Worm (Caenorhabditis elegans) whole organism, midembryonic: ENCODE measurements around the gene C40C9.3.

Source experiments
- T22C8.4 ChIP-seq: fragments of 200-800 bp; sonication (Bioruptor generic); IDR thresholded peaks from 2 replicates; pipeline ENCODE4 v1.3.6; 2022; ENCODE audit warnings: missing genetic modification characterization, missing compliant biosample characterization
- cog-1 ChIP-seq: sonication (generic microtip); optimal IDR thresholded peaks from 2 replicates; lab custom pipeline; 2016; ENCODE audit warnings: missing genetic modification characterization, missing compliant biosample characterization
- flt-1 ChIP-seq: fragments of 200-800 bp; sonication (Bioruptor generic); IDR thresholded peaks from 2 replicates; pipeline ENCODE4 v1.3.6; 2022; ENCODE audit warnings: missing genetic modification characterization, missing compliant biosample characterization
- klf-2 ChIP-seq: fragments of 200-800 bp; sonication (Bioruptor generic); conservative IDR thresholded peaks from 2 replicates; pipeline ENCODE4 v1.3.6; 2022; ENCODE audit warnings: missing genetic modification reagents, missing genetic modification characterization, missing compliant biosample characterization
- med-1 ChIP-seq: sonication (generic microtip); optimal IDR thresholded peaks from 2 replicates; lab custom pipeline; 2017; ENCODE audit warnings: missing genetic modification characterization, mild to moderate bottlenecking, missing compliant biosample characterization, antibody characterized with exemption, missing genetic modification reagents; ENCODE audit not compliant: insufficient read depth
- ref-1 ChIP-seq: fragments of 200-800 bp; sonication (Bioruptor generic); conservative IDR thresholded peaks from 2 replicates; pipeline ENCODE4 v1.3.6; 2022; ENCODE audit warnings: missing genetic modification reagents, missing genetic modification characterization, missing compliant biosample characterization
- tab-1 ChIP-seq: fragments of 200-800 bp; sonication (Bioruptor generic); IDR thresholded peaks from 2 replicates; pipeline ENCODE4 v1.3.6; 2022; ENCODE audit warnings: missing genetic modification characterization, missing compliant biosample characterization
- ztf-23 ChIP-seq: fragments of 200-800 bp; sonication (Bioruptor generic); IDR thresholded peaks from 2 replicates; pipeline ENCODE4 v1.3.6; 2022; ENCODE audit warnings: missing genetic modification reagents, missing genetic modification characterization, missing compliant biosample characterization
- ztf-29 ChIP-seq: fragments of 200-800 bp; sonication (Bioruptor generic); IDR thresholded peaks from 2 replicates; pipeline ENCODE4 v1.3.6; 2022; ENCODE audit warnings: missing genetic modification reagents, missing genetic modification characterization, missing compliant biosample characterization

Gene C40C9.3

ce11 chrX:13668728-13669127 is 21.3 kb downstream of the C40C9.3 start, which contains the start of gene C04A11.2:
Gene C04A11.2 (minus strand): TSS chrX:13668828.
- TF ChIP-seq ztf-29: no peak

DNA sequence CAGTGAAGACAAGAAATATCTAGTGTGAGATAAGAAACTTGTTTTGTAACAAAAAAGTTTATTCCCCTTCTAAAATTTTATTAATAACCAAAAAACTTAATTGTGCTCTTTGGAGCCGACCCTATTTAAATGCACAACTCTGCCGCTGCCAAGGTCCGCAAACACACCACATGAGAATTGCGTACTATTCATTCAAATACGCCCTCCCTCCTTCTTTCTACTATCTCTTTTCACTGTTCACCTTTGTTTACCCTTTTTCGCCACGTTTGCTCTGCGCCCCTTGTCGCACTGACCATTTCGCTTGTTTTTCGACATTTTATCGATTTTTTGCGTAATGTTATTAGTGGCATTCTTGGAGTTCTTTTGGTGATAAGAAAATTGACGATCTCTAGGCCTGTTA is 22.2 kb downstream of the C40C9.3 start:
- peak; percentile 61 for TF ChIP-seq T22C8.4
- TF ChIP-seq cog-1: peak; percentile 9
- no peak for TF ChIP-seq klf-2 (GFP tag; lab: Robert Waterston, UW)
- TF ChIP-seq ztf-23 (GFP tag; lab: Robert Waterston, UW): no peak
- TF ChIP-seq flt-1: 0 out of 2 replicates have a peak, but pooled peaks have one; percentile 46
- TF ChIP-seq med-1 (GFP tag; lab: Kevin White, UChicago): no peak
- no peak for TF ChIP-seq ref-1 (GFP tag; lab: Robert Waterston, UW)
- no peak for TF ChIP-seq ztf-29

- TF ChIP-seq ztf-23 (GFP tag; lab: Robert Waterston, UW) (no peak), ztf-29 (no peak), T22C8.4 (no peak), ref-1 (GFP tag; lab: Robert Waterston, UW) (no peak), klf-2 (GFP tag; lab: Robert Waterston, UW) (no peak), flt-1 (no peak), tab-1 (GFP tag; lab: Robert Waterston, UW) (no peak), cog-1 (no peak), med-1 (GFP tag; lab: Kevin White, UChicago) (no peak)
Measured at ce11 chrX:13670966-13671365, 23.6 kb downstream of the C40C9.3 start.

DNA sequence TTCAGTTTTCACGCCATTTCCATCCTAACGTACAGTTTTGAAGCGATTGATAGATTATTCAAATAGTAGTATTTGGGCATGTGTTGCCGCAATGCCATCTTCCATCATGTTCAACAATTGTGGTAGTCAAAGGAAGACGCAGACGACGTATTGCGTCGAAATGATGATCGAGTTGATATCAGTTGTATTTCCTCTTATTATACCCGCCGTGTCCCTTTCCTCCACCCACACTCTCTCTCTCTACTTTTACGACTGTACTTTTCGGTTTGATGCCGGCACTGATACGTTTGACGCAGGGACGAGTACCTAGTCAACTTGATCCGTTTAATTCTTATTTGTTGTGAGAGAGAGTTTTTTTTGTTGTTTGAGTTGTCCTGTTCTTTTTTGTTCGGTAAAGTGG is 25.2 kb downstream of the C40C9.3 start:
- TF ChIP-seq klf-2 (GFP tag; lab: Robert Waterston, UW): no peak
- TF ChIP-seq ztf-29: no peak
- no peak for TF ChIP-seq flt-1
- TF ChIP-seq T22C8.4: no peak
- no peak for TF ChIP-seq ztf-23 (GFP tag; lab: Robert Waterston, UW)
- no peak for TF ChIP-seq cog-1
- no peak for TF ChIP-seq tab-1 (GFP tag; lab: Robert Waterston, UW)
- no peak for TF ChIP-seq med-1 (GFP tag; lab: Kevin White, UChicago)

- TF ChIP-seq flt-1 (0 out of 2 replicates have a peak, but pooled peaks have one; percentile 7), klf-2 (GFP tag; lab: Robert Waterston, UW) (no peak), tab-1 (GFP tag; lab: Robert Waterston, UW) (no peak), ztf-23 (GFP tag; lab: Robert Waterston, UW) (no peak)
Measured at ce11 chrX:13675444-13675843, 28.0 kb downstream of the C40C9.3 start.

DNA sequence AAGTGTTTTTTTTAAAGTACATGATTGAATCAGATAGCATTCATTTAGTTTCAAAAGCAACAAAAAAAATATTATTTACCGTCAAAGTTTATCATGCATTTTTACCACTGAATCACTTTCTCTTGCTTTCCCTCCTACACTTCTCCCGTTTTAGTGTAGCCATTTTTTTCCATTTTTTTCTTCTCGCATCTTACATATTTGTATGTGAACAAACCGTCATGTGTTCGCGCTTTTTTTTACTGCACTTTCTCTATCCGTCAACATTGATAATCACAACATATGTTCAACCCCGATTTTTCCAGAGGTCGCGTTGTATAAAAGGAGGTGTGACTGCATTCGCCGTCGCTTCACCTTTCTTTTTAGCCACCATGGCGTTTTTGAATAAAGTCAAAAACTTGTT is 29.5 kb downstream of the C40C9.3 start, which contains the start of gene gck-4:
Gene gck-4, plus strand, starts transcription at position 301 of the 400 bp plus-strand sequence.
- TF ChIP-seq ztf-23 (GFP tag; lab: Robert Waterston, UW): no peak
- TF ChIP-seq tab-1 (GFP tag; lab: Robert Waterston, UW): no peak
- no peak for TF ChIP-seq ref-1 (GFP tag; lab: Robert Waterston, UW)
- TF ChIP-seq flt-1: no peak
- no peak for TF ChIP-seq klf-2 (GFP tag; lab: Robert Waterston, UW)
- no peak for TF ChIP-seq med-1 (GFP tag; lab: Kevin White, UChicago)
- TF ChIP-seq ztf-29: no peak
- TF ChIP-seq cog-1: no peak
- no peak for TF ChIP-seq T22C8.4

- no peak for TF ChIP-seq T22C8.4
- no peak for TF ChIP-seq flt-1
- TF ChIP-seq ztf-23 (GFP tag; lab: Robert Waterston, UW): no peak
- TF ChIP-seq cog-1: no peak
- TF ChIP-seq klf-2 (GFP tag; lab: Robert Waterston, UW): no peak
- no peak for TF ChIP-seq ref-1 (GFP tag; lab: Robert Waterston, UW)
- no peak for TF ChIP-seq med-1 (GFP tag; lab: Kevin White, UChicago)
- TF ChIP-seq ztf-29: no peak
- TF ChIP-seq tab-1 (GFP tag; lab: Robert Waterston, UW): no peak
Measured at ce11 chrX:13685725-13686124, 38.3 kb downstream of the C40C9.3 start.

ce11 chrX:13687111-13687512 is 39.7 kb downstream of the C40C9.3 start:
- TF ChIP-seq ref-1 (GFP tag; lab: Robert Waterston, UW) (no peak), cog-1 (peak; percentile 75)

ce11 chrX:13687655-13688054 is 40.2 kb downstream of the C40C9.3 start, which contains the start of gene adm-2:
Gene adm-2 (plus strand): TSS chrX:13687955.
- no peak for TF ChIP-seq ztf-29
- no peak for TF ChIP-seq flt-1
- TF ChIP-seq cog-1: no peak
- no peak for TF ChIP-seq tab-1 (GFP tag; lab: Robert Waterston, UW)
- no peak for TF ChIP-seq ztf-23 (GFP tag; lab: Robert Waterston, UW)
- no peak for TF ChIP-seq T22C8.4

DNA sequence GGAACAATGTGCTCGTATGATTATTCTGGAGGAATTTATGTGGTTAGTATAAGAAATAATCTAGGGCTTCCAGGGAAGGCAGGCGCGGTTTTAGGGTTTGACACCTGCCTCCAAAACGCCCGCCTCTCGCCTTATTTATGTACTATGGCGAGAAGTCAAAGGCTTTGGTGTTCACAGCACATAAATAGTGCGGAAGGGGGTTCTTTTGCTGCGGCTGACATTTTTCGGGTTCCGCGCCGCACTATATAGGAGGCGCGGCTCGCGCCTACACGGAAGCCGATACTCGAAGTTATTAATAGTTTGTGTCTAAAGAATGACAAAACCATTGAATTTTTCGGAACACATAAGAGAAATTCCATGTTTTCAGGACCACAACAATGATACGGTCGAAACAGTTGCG is 42.9 kb downstream of the C40C9.3 start:
- TF ChIP-seq T22C8.4 (no peak), ztf-23 (GFP tag; lab: Robert Waterston, UW) (no peak), cog-1 (no peak), med-1 (GFP tag; lab: Kevin White, UChicago) (no peak), klf-2 (GFP tag; lab: Robert Waterston, UW) (no peak), tab-1 (GFP tag; lab: Robert Waterston, UW) (no peak), flt-1 (no peak), ztf-29 (no peak), ref-1 (GFP tag; lab: Robert Waterston, UW) (no peak)

DNA sequence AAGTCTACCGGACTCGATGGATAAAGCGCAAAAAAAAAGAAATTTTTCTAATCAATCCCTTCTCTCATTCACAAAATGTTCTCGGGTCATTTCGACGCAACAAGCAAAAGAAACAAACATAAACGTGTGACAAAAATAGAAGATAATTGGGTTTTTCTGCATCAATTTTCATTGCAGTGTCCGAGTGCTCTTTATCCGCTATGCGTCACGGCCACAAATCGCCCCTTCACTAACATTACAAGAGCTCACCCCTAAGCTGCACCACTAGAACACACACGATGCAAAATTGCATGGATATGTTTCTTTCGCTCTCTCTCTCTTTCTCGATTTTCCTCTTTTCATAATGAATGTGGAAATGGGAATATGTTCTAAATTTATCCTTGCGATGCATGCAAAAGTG is 48.7 kb downstream of the C40C9.3 start:
- no peak for TF ChIP-seq klf-2 (GFP tag; lab: Robert Waterston, UW)
- TF ChIP-seq flt-1: no peak
- no peak for TF ChIP-seq T22C8.4
- TF ChIP-seq tab-1 (GFP tag; lab: Robert Waterston, UW): no peak
- TF ChIP-seq ztf-29: no peak
- no peak for TF ChIP-seq ref-1 (GFP tag; lab: Robert Waterston, UW)
- no peak for TF ChIP-seq med-1 (GFP tag; lab: Kevin White, UChicago)
- TF ChIP-seq ztf-23 (GFP tag; lab: Robert Waterston, UW): no peak
- no peak for TF ChIP-seq cog-1
